Fruit fly (Drosophila melanogaster) whole organism, embryonic: ENCODE results near the gene Rlb1.

ENCODE experiments used
- Ada2b ChIP-seq: fragments of 200-800 bp; sonication (Bioruptor generic); IDR thresholded peaks from 2 replicates; pipeline ENCODE4 v1.3.6; 2022; ENCODE audit warnings: missing biosample characterization, missing genetic modification characterization
- B-H1 ChIP-seq: fragments of 200-800 bp; sonication (Bioruptor generic); IDR thresholded peaks from 3 replicates; pipeline ENCODE4 v1.3.6; 2022; ENCODE audit warnings: missing biosample characterization, missing genetic modification characterization
- CG11723 ChIP-seq: fragments of 200-800 bp; sonication (Bioruptor generic); optimal IDR thresholded peaks from 2 replicates; lab custom pipeline; 2017; ENCODE audit warnings: missing biosample characterization, mild to moderate bottlenecking, missing genetic modification characterization
- CG14667 ChIP-seq: fragments of 200-800 bp; sonication (Bioruptor generic); IDR thresholded peaks from 2 replicates; pipeline ENCODE4 v1.3.6; 2022; ENCODE audit warnings: missing biosample characterization, missing genetic modification characterization
- CG15696 ChIP-seq: fragments of 200-800 bp; sonication (Bioruptor generic); optimal IDR thresholded peaks from 2 replicates; lab custom pipeline; 2019; ENCODE audit warnings: missing biosample characterization, mild to moderate bottlenecking, missing genetic modification characterization, moderate library complexity
- CG1602 ChIP-seq: fragments of 200-800 bp; sonication (Bioruptor generic); optimal IDR thresholded peaks from 3 replicates; lab custom pipeline; 2016; ENCODE audit warnings: missing biosample characterization, missing genetic modification characterization
- CG1647 ChIP-seq: fragments of 200-800 bp; sonication (Bioruptor generic); optimal IDR thresholded peaks from 3 replicates; lab custom pipeline; 2016; ENCODE audit warnings: missing biosample characterization, missing genetic modification characterization
- CG17612 ChIP-seq: fragments of 200-800 bp; sonication (Bioruptor generic); IDR thresholded peaks from 2 replicates; pipeline ENCODE4 v1.3.6; 2022; ENCODE audit warnings: missing biosample characterization, missing genetic modification characterization
- CG17802 ChIP-seq: fragments of 200-800 bp; sonication (Bioruptor generic); optimal IDR thresholded peaks from 2 replicates; lab custom pipeline; 2018; ENCODE audit warnings: missing biosample characterization, mild to moderate bottlenecking, missing genetic modification characterization, moderate library complexity
- CG6254 ChIP-seq: fragments of 200-800 bp; sonication (Bioruptor generic); optimal IDR thresholded peaks from 3 replicates; lab custom pipeline; 2017; ENCODE audit warnings: mild to moderate bottlenecking, missing biosample characterization, missing genetic modification reagents, missing genetic modification characterization
- CG6683 ChIP-seq: fragments of 200-800 bp; sonication (Bioruptor generic); optimal IDR thresholded peaks from 2 replicates; lab custom pipeline; 2017; ENCODE audit warnings: missing biosample characterization, mild to moderate bottlenecking, missing genetic modification characterization, missing genetic modification reagents
- CG7556 ChIP-seq: fragments of 200-800 bp; sonication (Bioruptor generic); optimal IDR thresholded peaks from 2 replicates; lab custom pipeline; 2017; ENCODE audit warnings: missing biosample characterization, mild to moderate bottlenecking, missing genetic modification characterization
- CG8765 ChIP-seq: fragments of 200-800 bp; sonication (Bioruptor generic); IDR thresholded peaks from 2 replicates; pipeline ENCODE4 v1.3.6; 2022; ENCODE audit warnings: missing biosample characterization, missing genetic modification characterization
- CG9609 ChIP-seq: fragments of 200-800 bp; sonication (Bioruptor generic); optimal IDR thresholded peaks from 3 replicates; lab custom pipeline; 2016; ENCODE audit warnings: missing biosample characterization, missing genetic modification characterization
- Doc3 ChIP-seq: fragments of 200-800 bp; sonication (Bioruptor generic); IDR thresholded peaks from 3 replicates; pipeline ENCODE4 v1.3.6; 2022; ENCODE audit warnings: missing biosample characterization, missing genetic modification characterization; ENCODE audit not compliant: partially characterized antibody
- Dp ChIP-seq: fragments of 200-800 bp; sonication (Bioruptor generic); optimal IDR thresholded peaks from 2 replicates; lab custom pipeline; 2018; ENCODE audit warnings: missing biosample characterization, mild to moderate bottlenecking, missing genetic modification characterization, moderate library complexity
- E2f1 ChIP-seq: fragments of 200-800 bp; sonication (Bioruptor generic); IDR thresholded peaks from 2 replicates; pipeline ENCODE4 v1.3.6; 2022; ENCODE audit warnings: missing biosample characterization, missing genetic modification characterization
- Ets65A ChIP-seq: fragments of 200-800 bp; sonication (Bioruptor generic); peaks from one replicate; lab custom pipeline; 2016; ENCODE audit warnings: missing biosample characterization, missing genetic modification characterization
- Fer2 ChIP-seq: fragments of 200-800 bp; sonication (Bioruptor generic); optimal IDR thresholded peaks from 2 replicates; lab custom pipeline; 2018; ENCODE audit warnings: missing biosample characterization, mild to moderate bottlenecking, missing genetic modification characterization, moderate library complexity
- HLH3B ChIP-seq: fragments of 200-800 bp; sonication (Bioruptor generic); IDR thresholded peaks from 2 replicates; pipeline ENCODE4 v1.3.6; 2022; ENCODE audit warnings: missing biosample characterization, missing genetic modification characterization
- Hmr ChIP-seq: fragments of 200-800 bp; sonication (Bioruptor generic); optimal IDR thresholded peaks from 3 replicates; lab custom pipeline; 2017; ENCODE audit warnings: mild to moderate bottlenecking, missing biosample characterization, missing genetic modification reagents, missing genetic modification characterization
- Lhr ChIP-seq: fragments of 200-800 bp; sonication (Bioruptor generic); optimal IDR thresholded peaks from 3 replicates; lab custom pipeline; 2017; ENCODE audit warnings: mild to moderate bottlenecking, missing biosample characterization, missing genetic modification reagents, missing genetic modification characterization
- NC2α ChIP-seq: fragments of 200-800 bp; sonication (Bioruptor generic); optimal IDR thresholded peaks from 2 replicates; lab custom pipeline; 2016; ENCODE audit warnings: missing biosample characterization, missing genetic modification characterization
- Nf-YC ChIP-seq: fragments of 200-800 bp; optimal IDR thresholded peaks from 3 replicates; lab custom pipeline; 2019; ENCODE audit warnings: missing biosample characterization, mild to moderate bottlenecking, missing genetic modification characterization, moderate library complexity
- Side ChIP-seq: fragments of 200-800 bp; sonication (Bioruptor generic); optimal IDR thresholded peaks from 2 replicates; lab custom pipeline; 2016; ENCODE audit warnings: missing biosample characterization, missing genetic modification characterization
- Sry-β ChIP-seq: fragments of 200-800 bp; sonication (Bioruptor generic); optimal IDR thresholded peaks from 2 replicates; lab custom pipeline; 2018; ENCODE audit warnings: missing biosample characterization, mild to moderate bottlenecking, missing genetic modification characterization, moderate library complexity
- TFAM ChIP-seq: fragments of 200-800 bp; sonication (Bioruptor generic); optimal IDR thresholded peaks from 2 replicates; lab custom pipeline; 2017; ENCODE audit warnings: missing biosample characterization, missing genetic modification characterization, inconsistent platforms
- ase ChIP-seq: fragments of 200-800 bp; sonication (Bioruptor generic); IDR thresholded peaks from 3 replicates; pipeline ENCODE4 v1.3.6; 2022; ENCODE audit warnings: missing biosample characterization, missing genetic modification characterization
- ato ChIP-seq: fragments of 200-800 bp; sonication (Bioruptor generic); IDR thresholded peaks from 2 replicates; pipeline ENCODE4 v1.3.6; 2022; ENCODE audit warnings: missing biosample characterization, missing genetic modification characterization; ENCODE audit not compliant: partially characterized antibody
- bigmax ChIP-seq: fragments of 200-800 bp; sonication (Bioruptor generic); optimal IDR thresholded peaks from 2 replicates; lab custom pipeline; 2018; ENCODE audit warnings: missing biosample characterization, mild to moderate bottlenecking, missing genetic modification characterization
- bowl ChIP-seq: fragments of 200-800 bp; sonication (Bioruptor generic); IDR thresholded peaks from 2 replicates; pipeline ENCODE4 v1.3.6; 2022; ENCODE audit warnings: missing biosample characterization, missing genetic modification characterization
- croc ChIP-seq: fragments of 200-800 bp; sonication (Bioruptor generic); conservative IDR thresholded peaks from 3 replicates; pipeline ENCODE4 v1.3.6; 2022; ENCODE audit warnings: missing biosample characterization, missing genetic modification characterization
- da ChIP-seq: fragments of 200-800 bp; sonication (Bioruptor generic); optimal IDR thresholded peaks from 2 replicates; lab custom pipeline; 2016; ENCODE audit warnings: missing biosample characterization, missing genetic modification characterization
- dati ChIP-seq: fragments of 200-800 bp; sonication (Bioruptor generic); IDR thresholded peaks from 2 replicates; pipeline ENCODE4 v1.3.6; 2022; ENCODE audit warnings: missing biosample characterization, missing genetic modification characterization
- gfzf ChIP-seq: fragments of 200-800 bp; sonication (Bioruptor generic); optimal IDR thresholded peaks from 2 replicates; lab custom pipeline; 2016; ENCODE audit warnings: missing biosample characterization, mild to moderate bottlenecking, missing genetic modification characterization, moderate library complexity
- grau ChIP-seq: fragments of 200-800 bp; optimal IDR thresholded peaks from 3 replicates; lab custom pipeline; 2019; ENCODE audit warnings: missing biosample characterization, mild to moderate bottlenecking, missing genetic modification characterization, moderate library complexity
- grn ChIP-seq: fragments of 200-800 bp; sonication (Bioruptor generic); optimal IDR thresholded peaks from 3 replicates; lab custom pipeline; 2017; ENCODE audit warnings: missing biosample characterization, missing genetic modification characterization
- hbn ChIP-seq: fragments of 200-800 bp; sonication (Bioruptor generic); IDR thresholded peaks from 2 replicates; pipeline ENCODE4 v1.3.6; 2022; ENCODE audit warnings: missing biosample characterization, missing genetic modification characterization; ENCODE audit not compliant: partially characterized antibody
- inv ChIP-seq: fragments of 200-800 bp; sonication (Bioruptor generic); IDR thresholded peaks from 2 replicates; pipeline ENCODE4 v1.3.6; 2022; ENCODE audit warnings: missing biosample characterization, missing genetic modification characterization; ENCODE audit not compliant: partially characterized antibody
- kay ChIP-seq: fragments of 200-800 bp; sonication (Bioruptor generic); optimal IDR thresholded peaks from 2 replicates; lab custom pipeline; 2016; ENCODE audit warnings: missing biosample characterization, missing genetic modification characterization
- kni ChIP-seq: fragments of 200-800 bp; sonication (Bioruptor generic); optimal IDR thresholded peaks from 3 replicates; lab custom pipeline; 2017; ENCODE audit warnings: mild to moderate bottlenecking, missing biosample characterization, missing genetic modification reagents, missing genetic modification characterization
- lmd ChIP-seq: fragments of 200-800 bp; sonication (Bioruptor generic); IDR thresholded peaks from 2 replicates; pipeline ENCODE4 v1.3.6; 2022; ENCODE audit warnings: missing biosample characterization, missing genetic modification characterization
- run ChIP-seq: fragments of 200-800 bp; sonication (Bioruptor generic); optimal IDR thresholded peaks from 3 replicates; lab custom pipeline; 2018; ENCODE audit warnings: missing biosample characterization, mild to moderate bottlenecking, missing genetic modification characterization
- sens ChIP-seq: fragments of 200-800 bp; sonication (Bioruptor generic); peaks from one replicate; lab custom pipeline; 2016; ENCODE audit warnings: missing biosample characterization, missing genetic modification characterization
- slou ChIP-seq: fragments of 200-800 bp; sonication (Bioruptor generic); optimal IDR thresholded peaks from 3 replicates; lab custom pipeline; 2016; ENCODE audit warnings: missing biosample characterization, missing genetic modification characterization
- so ChIP-seq: fragments of 200-800 bp; sonication (Bioruptor generic); IDR thresholded peaks from 3 replicates; pipeline ENCODE4 v1.3.6; 2022; ENCODE audit warnings: missing biosample characterization, missing genetic modification characterization
- toy ChIP-seq: fragments of 200-800 bp; sonication (Bioruptor generic); IDR thresholded peaks from 2 replicates; pipeline ENCODE4 v1.3.6; 2022; ENCODE audit warnings: missing biosample characterization, missing genetic modification characterization
- tup ChIP-seq: fragments of 200-800 bp; sonication (Bioruptor generic); optimal IDR thresholded peaks from 2 replicates; lab custom pipeline; 2016; ENCODE audit warnings: missing biosample characterization, mild to moderate bottlenecking, missing genetic modification characterization, moderate library complexity
- unpg ChIP-seq: fragments of 200-800 bp; sonication (Bioruptor generic); optimal IDR thresholded peaks from 3 replicates; lab custom pipeline; 2018; ENCODE audit warnings: missing biosample characterization, mild to moderate bottlenecking, missing genetic modification characterization, moderate library complexity
- zen2 ChIP-seq: fragments of 200-800 bp; sonication (Bioruptor generic); IDR thresholded peaks from 3 replicates; pipeline ENCODE4 v1.3.6; 2022; ENCODE audit warnings: missing biosample characterization, missing genetic modification characterization; ENCODE audit not compliant: partially characterized antibody
- zf30C ChIP-seq: fragments of 200-800 bp; sonication (Bioruptor generic); optimal IDR thresholded peaks from 3 replicates; lab custom pipeline; 2018; ENCODE audit warnings: missing biosample characterization, mild to moderate bottlenecking, missing genetic modification characterization

Gene Rlb1

DNA sequence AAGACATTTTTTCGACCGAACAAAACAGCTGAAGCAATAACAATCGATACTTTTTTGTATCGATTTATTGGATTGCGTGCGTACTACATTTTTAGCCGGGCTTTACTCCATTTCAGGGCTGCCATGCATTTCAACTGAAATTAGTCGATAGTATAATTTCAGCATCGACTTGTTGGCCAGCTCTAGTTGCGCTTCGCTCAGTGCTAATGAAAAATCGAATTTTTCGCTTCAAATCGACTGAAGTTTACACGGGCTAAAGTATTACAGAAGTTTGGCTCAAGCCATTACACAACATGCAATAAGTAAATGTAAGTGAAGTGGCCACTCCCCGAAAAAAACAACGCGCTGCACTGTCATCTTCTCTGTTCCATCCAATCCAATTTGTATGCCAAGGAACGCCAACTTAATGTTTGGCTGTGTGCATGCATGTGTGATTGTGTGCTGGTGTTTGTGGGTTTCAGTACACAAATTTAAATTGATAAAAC is 2.8 kb downstream of the Rlb1 start, which contains the start of the genes mRpL47, CG8176 and Kdm3 (continued):
- TF ChIP-seq NC2α (GFP tag; lab: Kevin White, UChicago) (peak; percentile 32), CG17802 (tag; lab: Kevin White, UChicago) (peak; percentile 21), CG6683 (GFP tag; lab: Kevin White, UChicago) (no peak), ato (GFP tag; lab: Robert Waterston, UW) (no peak), B-H1 (GFP tag; lab: Robert Waterston, UW) (no peak), CG14667 (GFP tag; lab: Robert Waterston, UW) (no peak), CG1647 (GFP tag; lab: Kevin White, UChicago) (peak; percentile 86), Hmr (peak; percentile 86), CG6254 (GFP tag; lab: Kevin White, UChicago) (no peak), TFAM (GFP tag; lab: Kevin White, UChicago) (no peak), Doc3 (GFP tag; lab: Robert Waterston, UW) (no peak), kay (GFP tag; lab: Kevin White, UChicago) (no peak), CG7556 (GFP tag; lab: Kevin White, UChicago) (no peak), gfzf (GFP tag; lab: Kevin White, UChicago) (peak; percentile 67), kni (no peak), croc (GFP tag; lab: Robert Waterston, UW) (no peak), CG11723 (GFP tag; lab: Kevin White, UChicago) (no peak), E2f1 (GFP tag; lab: Robert Waterston, UW) (no peak), so (no peak), tup (GFP tag; lab: Kevin White, UChicago) (no peak), CG1602 (GFP tag; lab: Kevin White, UChicago) (peak; percentile 38), zen2 (GFP tag; lab: Robert Waterston, UW) (no peak), Sry-β (GFP tag; lab: Kevin White, UChicago) (no peak), run (tag; lab: Kevin White, UChicago) (no peak), lmd (no peak), HLH3B (GFP tag; lab: Robert Waterston, UW) (no peak), Ets65A (GFP tag; lab: Kevin White, UChicago) (peak; percentile 96), CG9609 (GFP tag; lab: Kevin White, UChicago) (peak; percentile 60), Ada2b (GFP tag; lab: Robert Waterston, UW) (no peak), grn (GFP tag; lab: Kevin White, UChicago) (no peak), Nf-YC (tag; lab: Kevin White, UChicago) (peak; percentile 61), Dp (GFP tag; lab: Kevin White, UChicago) (peak; percentile 69), zf30C (GFP tag; lab: Kevin White, UChicago) (no peak), slou (GFP tag; lab: Kevin White, UChicago) (peak; percentile 79), sens (peak; percentile 93), hbn (GFP tag; lab: Robert Waterston, UW) (no peak), ase (GFP tag; lab: Robert Waterston, UW) (no peak), Fer2 (peak; percentile 10), CG17612 (GFP tag; lab: Robert Waterston, UW) (no peak), Lhr (GFP tag; lab: Kevin White, UChicago) (peak; percentile 86), da (GFP tag; lab: Kevin White, UChicago) (peak; percentile 16), unpg (peak; percentile 25), CG15696 (tag; lab: Kevin White, UChicago) (peak; percentile 51), bigmax (GFP tag; lab: Kevin White, UChicago) (no peak), grau (tag; lab: Kevin White, UChicago) (peak; percentile 63), Side (GFP tag; lab: Kevin White, UChicago) (peak; percentile 74), inv (GFP tag; lab: Robert Waterston, UW) (no peak), toy (GFP tag; lab: Robert Waterston, UW) (no peak), CG8765 (GFP tag; lab: Robert Waterston, UW) (no peak), bowl (GFP tag; lab: Robert Waterston, UW) (no peak), dati (GFP tag; lab: Robert Waterston, UW) (no peak)
